Worm (Caenorhabditis elegans) whole organism, young adult: ENCODE data around the gene nas-37.
A peak's percentile ranks its signal among the peaks of the same experiment; 100 is the strongest.

Source experiments
- B0336.3 ChIP-seq: fragments of 200-800 bp; sonication (Bioruptor generic); IDR thresholded peaks from 2 replicates; pipeline ENCODE4 v1.3.6; 2022; ENCODE audit warnings: missing genetic modification characterization, missing compliant biosample characterization
- C06A6.2 ChIP-seq: fragments of 200-800 bp; sonication (Bioruptor generic); conservative IDR thresholded peaks from 2 replicates; pipeline ENCODE4 v1.3.6; 2022; ENCODE audit warnings: missing genetic modification characterization, missing compliant biosample characterization
- C17E4.6 ChIP-seq: fragments of 200-800 bp; sonication (Bioruptor generic); IDR thresholded peaks from 2 replicates; pipeline ENCODE4 v1.3.6; 2022; ENCODE audit warnings: missing genetic modification reagents, missing genetic modification characterization, missing compliant biosample characterization
- F23B12.7 ChIP-seq: sonication (generic microtip); optimal IDR thresholded peaks from 2 replicates; lab custom pipeline; 2017; ENCODE audit warnings: missing genetic modification characterization, mild to moderate bottlenecking, missing compliant biosample characterization, antibody characterized with exemption, moderate library complexity; ENCODE audit not compliant: insufficient read depth
- F33H1.4 ChIP-seq: fragments of 200-800 bp; sonication (Bioruptor generic); IDR thresholded peaks from 2 replicates; pipeline ENCODE4 v1.3.6; 2022; ENCODE audit warnings: missing genetic modification reagents, missing genetic modification characterization, missing compliant biosample characterization
- F57A8.1 ChIP-seq: fragments of 200-800 bp; sonication (Bioruptor generic); optimal IDR thresholded peaks from 2 replicates; lab custom pipeline; 2018; ENCODE audit warnings: mild to moderate bottlenecking, missing genetic modification characterization, moderate library complexity, missing compliant biosample characterization
- F57C9.4 ChIP-seq: sonication (generic microtip); optimal IDR thresholded peaks from 2 replicates; lab custom pipeline; 2017; ENCODE audit warnings: mild to moderate bottlenecking, missing genetic modification characterization, missing compliant biosample characterization
- K11D2.4 ChIP-seq: fragments of 200-800 bp; sonication (Bioruptor generic); IDR thresholded peaks from 2 replicates; pipeline ENCODE4 v1.3.6; 2022; ENCODE audit warnings: missing genetic modification reagents, missing genetic modification characterization, missing compliant biosample characterization
- Y53F4B.3 ChIP-seq: fragments of 200-800 bp; sonication (Bioruptor generic); IDR thresholded peaks from 2 replicates; pipeline ENCODE4 v1.3.6; 2022; ENCODE audit warnings: missing genetic modification reagents, missing genetic modification characterization, missing compliant biosample characterization
- Y56A3A.18 ChIP-seq: fragments of 200-800 bp; sonication (Bioruptor generic); IDR thresholded peaks from 2 replicates; pipeline ENCODE4 v1.3.6; 2022; ENCODE audit warnings: missing genetic modification reagents, missing genetic modification characterization, missing compliant biosample characterization
- ama-1 ChIP-seq, 3 experiments: fragments of 150-350 bp in 1 of 3; sonication (generic microtip) in 2 of 3; optimal IDR thresholded peaks; 2 replicates each; lab custom pipeline; 2014 to 2018; ENCODE audit warnings: missing biosample characterization in 2 of 3, missing genetic modification characterization in 2 of 3, missing genetic modification reagents in 2 of 3
- attf-5 ChIP-seq: fragments of 200-800 bp; sonication (Bioruptor generic); optimal IDR thresholded peaks from 2 replicates; lab custom pipeline; 2018; ENCODE audit warnings: mild to moderate bottlenecking, missing genetic modification characterization, missing compliant biosample characterization
- cebp-1 ChIP-seq, 2 experiments: fragments of 200-800 bp in 1 of 2; sonication (Bioruptor generic) in 1 of 2; sonication (generic microtip) in 1 of 2; IDR thresholded peaks in 1 of 2; optimal IDR thresholded peaks in 1 of 2; 2 replicates each; pipeline versions ENCODE4 v1.3.6 to Lab custom; 2017 to 2022; ENCODE audit warnings: missing compliant biosample characterization in 2 of 2, missing genetic modification characterization in 2 of 2, mild to moderate bottlenecking in 1 of 2, missing genetic modification reagents in 1 of 2, moderate library complexity in 1 of 2
- egrh-3 ChIP-seq: fragments of 200-800 bp; sonication (Bioruptor generic); IDR thresholded peaks from 2 replicates; pipeline ENCODE4 v1.3.6; 2022; ENCODE audit warnings: missing genetic modification reagents, missing genetic modification characterization, missing compliant biosample characterization
- gei-17 ChIP-seq: fragments of 200-800 bp; sonication (Bioruptor generic); optimal IDR thresholded peaks from 2 replicates; lab custom pipeline; 2018; ENCODE audit warnings: mild to moderate bottlenecking, missing genetic modification characterization, missing compliant biosample characterization
- let-526 ChIP-seq: fragments of 200-800 bp; sonication (Bioruptor generic); IDR thresholded peaks from 2 replicates; pipeline ENCODE4 v1.3.6; 2022; ENCODE audit warnings: missing genetic modification reagents, missing genetic modification characterization, missing compliant biosample characterization
- let-607 ChIP-seq, 2 experiments: fragments of 200-800 bp in 1 of 2; sonication (Bioruptor generic) in 1 of 2; sonication (generic microtip) in 1 of 2; optimal IDR thresholded peaks; 2 replicates each; lab custom pipeline; 2016 to 2018; ENCODE audit warnings: mild to moderate bottlenecking in 2 of 2, missing compliant biosample characterization in 2 of 2, missing genetic modification characterization in 2 of 2, moderate library complexity in 2 of 2, missing genotype in 1 of 2
- lin-26 ChIP-seq: fragments of 200-800 bp; sonication (Bioruptor generic); IDR thresholded peaks from 2 replicates; pipeline ENCODE4 v1.3.6; 2022; ENCODE audit warnings: missing genetic modification reagents, missing genetic modification characterization, missing compliant biosample characterization
- lin-40 ChIP-seq: sonication (generic microtip); optimal IDR thresholded peaks from 2 replicates; lab custom pipeline; 2016; ENCODE audit warnings: missing genetic modification characterization, mild to moderate bottlenecking, missing compliant biosample characterization, missing genotype, missing genetic modification reagents
- lir-1 ChIP-seq: fragments of 200-800 bp; sonication (Bioruptor generic); conservative IDR thresholded peaks from 2 replicates; pipeline ENCODE4 v1.3.6; 2022; ENCODE audit warnings: missing genetic modification reagents, missing genetic modification characterization, missing compliant biosample characterization
- madf-10 ChIP-seq: sonication (generic microtip); optimal IDR thresholded peaks from 2 replicates; lab custom pipeline; 2016; ENCODE audit warnings: mild to moderate bottlenecking, missing genetic modification characterization, missing compliant biosample characterization
- mel-28 ChIP-seq: sonication (generic microtip); optimal IDR thresholded peaks from 2 replicates; lab custom pipeline; 2016; ENCODE audit warnings: borderline replicate concordance, mild to moderate bottlenecking, missing genetic modification characterization, missing compliant biosample characterization
- nfya-2 ChIP-seq: fragments of 200-800 bp; sonication (Bioruptor generic); IDR thresholded peaks from 2 replicates; pipeline ENCODE4 v1.3.6; 2022; ENCODE audit warnings: missing genetic modification reagents, missing genetic modification characterization, missing compliant biosample characterization
- nfyb-1 ChIP-seq: fragments of 200-800 bp; sonication (Bioruptor generic); IDR thresholded peaks from 2 replicates; pipeline ENCODE4 v1.3.6; 2022; ENCODE audit warnings: missing genetic modification reagents, missing genetic modification characterization, missing compliant biosample characterization
- nhr-90 ChIP-seq: sonication (generic microtip); optimal IDR thresholded peaks from 2 replicates; lab custom pipeline; 2016; ENCODE audit warnings: missing genotype, mild to moderate bottlenecking, missing genetic modification characterization, missing compliant biosample characterization
- rec-8 ChIP-seq, 2 experiments: sonication (generic microtip); optimal IDR thresholded peaks; 2 replicates each; lab custom pipeline; 2016; ENCODE audit warnings: mild to moderate bottlenecking in 2 of 2, missing genetic modification characterization in 2 of 2, missing genetic modification reagents in 2 of 2, missing genotype in 2 of 2, missing biosample characterization in 1 of 2, missing compliant biosample characterization in 1 of 2, moderate library complexity in 1 of 2
- repo-1 ChIP-seq: sonication (generic microtip); optimal IDR thresholded peaks from 2 replicates; lab custom pipeline; 2017; ENCODE audit warnings: mild to moderate bottlenecking, missing genetic modification characterization, missing compliant biosample characterization
- snpc-1.1 ChIP-seq: sonication (generic microtip); optimal IDR thresholded peaks from 2 replicates; lab custom pipeline; 2017; ENCODE audit warnings: missing genetic modification characterization, mild to moderate bottlenecking, missing compliant biosample characterization, antibody characterized with exemption, moderate library complexity, missing genotype, missing genetic modification reagents; ENCODE audit not compliant: insufficient read depth
- somi-1 ChIP-seq: fragments of 200-800 bp; sonication (Bioruptor generic); optimal IDR thresholded peaks from 2 replicates; lab custom pipeline; 2018; ENCODE audit warnings: mild to moderate bottlenecking, missing genetic modification characterization, missing compliant biosample characterization
- sptf-2 ChIP-seq: fragments of 200-800 bp; sonication (Bioruptor generic); optimal IDR thresholded peaks from 2 replicates; lab custom pipeline; 2018; ENCODE audit warnings: mild to moderate bottlenecking, missing genetic modification characterization, missing compliant biosample characterization
- tbp1 ChIP-seq: fragments of 200-800 bp; sonication (Bioruptor generic); optimal IDR thresholded peaks from 2 replicates; lab custom pipeline; 2018; ENCODE audit warnings: mild to moderate bottlenecking, missing genetic modification characterization, missing compliant biosample characterization
- tlf-1 ChIP-seq: fragments of 200-800 bp; sonication (Bioruptor generic); optimal IDR thresholded peaks from 2 replicates; lab custom pipeline; 2018; ENCODE audit warnings: mild to moderate bottlenecking, missing genetic modification characterization, missing compliant biosample characterization
- zfh-2 ChIP-seq: fragments of 200-800 bp; sonication (Bioruptor generic); conservative IDR thresholded peaks from 2 replicates; pipeline ENCODE4 v1.3.6; 2022; ENCODE audit warnings: missing genetic modification reagents, missing genetic modification characterization, missing compliant biosample characterization
- zim-3 ChIP-seq: sonication (generic microtip); optimal IDR thresholded peaks from 2 replicates; lab custom pipeline; 2017; ENCODE audit warnings: mild to moderate bottlenecking, missing genetic modification characterization, moderate library complexity, missing compliant biosample characterization
- ztf-26 ChIP-seq: sonication (generic microtip); optimal IDR thresholded peaks from 2 replicates; lab custom pipeline; 2017; ENCODE audit warnings: missing genetic modification characterization, missing compliant biosample characterization
- ztf-28 ChIP-seq: fragments of 200-800 bp; sonication (Bioruptor generic); IDR thresholded peaks from 2 replicates; pipeline ENCODE4 v1.3.6; 2022; ENCODE audit warnings: missing genetic modification reagents, missing genetic modification characterization, missing compliant biosample characterization

The nas-37 gene

DNA sequence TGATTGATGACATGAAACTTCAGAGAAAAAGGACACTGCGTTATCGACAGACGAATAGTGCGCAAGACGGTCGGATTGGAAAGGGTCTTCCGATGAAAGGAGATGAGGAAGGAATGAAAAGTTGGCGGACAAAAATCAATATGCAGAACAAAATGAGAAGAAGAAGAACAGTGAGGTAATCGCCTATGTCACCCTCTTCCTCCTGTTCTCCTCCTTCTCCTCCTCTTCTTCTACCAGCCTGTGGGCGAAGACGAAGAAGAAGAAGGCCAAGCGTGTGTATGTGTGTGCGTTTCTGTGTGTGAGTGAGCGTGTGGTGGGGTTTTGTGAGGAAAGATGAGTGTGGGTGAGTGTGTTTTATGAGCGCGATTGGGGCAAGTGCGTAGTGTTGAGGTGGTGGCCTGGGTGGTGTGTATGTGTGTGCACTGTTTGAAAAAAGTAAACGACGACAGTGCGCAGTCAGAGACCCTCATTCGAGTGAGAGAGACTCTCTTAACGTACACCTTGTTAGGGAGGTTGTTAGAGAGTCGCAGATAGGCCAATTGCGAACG lies 16.6 kb downstream of the nas-37 start, which contains the start of gene tsp-21 (continued):
- TF ChIP-seq ama-1 (optimal IDR thresholded peaks at IDR 0.05; lab: Kevin White, UChicago) (no peak), ama-1 (GFP tag; optimal IDR thresholded peaks at IDR 0.05; lab: Kevin White, UChicago) (no peak), ztf-28 (GFP tag; lab: Robert Waterston, UW) (no peak), nfyb-1 (GFP tag; lab: Robert Waterston, UW) (peak; percentile 53; the same call in 1 of the 2 replicates), F23B12.7 (no peak), lin-40 (peak; percentile 69), F57A8.1 (GFP tag; lab: Kevin White, UChicago) (peak; percentile 27), B0336.3 (peak; percentile 71; the same call in 1 of the 2 replicates), egrh-3 (GFP tag; lab: Robert Waterston, UW) (peak; percentile 74), nhr-90 (tag; lab: Kevin White, UChicago) (peak; percentile 45), ztf-26 (peak; percentile 42), C06A6.2 (GFP tag; lab: Robert Waterston, UW) (0 out of 2 replicates have a peak, but pooled peaks have one; percentile 33), Y56A3A.18 (0 out of 2 replicates have a peak, but pooled peaks have one; percentile 30), gei-17 (GFP tag; lab: Kevin White, UChicago) (peak; percentile 77), zfh-2 (GFP tag; lab: Robert Waterston, UW) (peak; percentile 83), F33H1.4 (GFP tag; lab: Robert Waterston, UW) (no peak), tbp1 (GFP tag; lab: Kevin White, UChicago) (peak; percentile 35), Y53F4B.3 (GFP tag; lab: Robert Waterston, UW) (no peak), lin-26 (peak; percentile 48), repo-1 (tag; lab: Kevin White, UChicago) (peak; percentile 44), let-607 (tag; optimal IDR thresholded peaks at IDR 0.05; lab: Kevin White, UChicago) (peak in 1 of 2 experiments; percentile 36), C17E4.6 (GFP tag; lab: Robert Waterston, UW) (peak; percentile 59; the same call in 1 of the 2 replicates), lir-1 (peak; percentile 92), rec-8 (tag; optimal IDR thresholded peaks at IDR 0.05; lab: Kevin White, UChicago) (no peak), attf-5 (GFP tag; lab: Kevin White, UChicago) (peak; percentile 60), sptf-2 (GFP tag; lab: Kevin White, UChicago) (no peak)

ce11 chrX:9931362-9931761 lies 17.5 kb downstream of the nas-37 start, which contains the start of gene nra-3:
Gene nra-3 (minus strand): TSS chrX:9931462.
- TF ChIP-seq zim-3 (tag; lab: Kevin White, UChicago): no peak
- no peak for TF ChIP-seq nfya-2 (GFP tag; lab: Robert Waterston, UW)
- no peak for TF ChIP-seq cebp-1 (GFP tag; IDR thresholded peaks at IDR 0.05; lab: Robert Waterston, UW)
- no peak for TF ChIP-seq cebp-1 (tag; optimal IDR thresholded peaks at IDR 0.05; lab: Kevin White, UChicago)

ce11 chrX:9927993-9928392 lies 20.9 kb downstream of the nas-37 start:
- no peak for TF ChIP-seq somi-1 (GFP tag; lab: Kevin White, UChicago)
- no peak for TF ChIP-seq let-526
- TF ChIP-seq F57C9.4 (tag; lab: Kevin White, UChicago): no peak
- no peak for TF ChIP-seq K11D2.4 (GFP tag; lab: Robert Waterston, UW)
- TF ChIP-seq madf-10 (tag; lab: Kevin White, UChicago): no peak
- no peak for TF ChIP-seq tlf-1
- TF ChIP-seq mel-28 (tag; lab: Kevin White, UChicago): no peak
- no peak for TF ChIP-seq egrh-3 (GFP tag; lab: Robert Waterston, UW)
- no peak for TF ChIP-seq snpc-1.1 (tag; lab: Kevin White, UChicago)
- no peak for TF ChIP-seq C17E4.6 (GFP tag; lab: Robert Waterston, UW)
